Fruit fly (Drosophila melanogaster): ENCODE results near the gene NijA.

The NijA gene

DNA sequence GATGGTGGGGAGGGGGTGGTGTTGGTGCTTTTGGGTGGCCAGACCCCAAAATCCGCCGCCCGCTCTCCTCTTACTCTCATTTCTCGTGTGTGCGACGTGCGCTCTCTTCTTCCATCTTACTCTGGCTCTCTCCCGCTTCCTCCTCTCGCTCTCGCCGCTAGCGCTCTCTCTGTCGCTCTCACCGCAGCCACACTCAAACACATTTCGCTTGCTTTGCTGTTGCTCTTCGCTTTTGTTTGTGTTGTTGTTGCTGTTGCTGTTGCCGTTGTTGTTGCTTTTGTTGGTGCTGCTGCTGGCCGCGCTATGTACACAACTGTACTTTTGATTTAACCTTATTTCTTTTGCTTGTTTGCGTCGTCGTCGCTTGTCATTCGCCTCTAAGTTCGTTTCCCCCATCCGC is 14.9 kb downstream of the NijA start (continued):
- 0 out of 2 replicates have a peak, but pooled peaks have one; percentile 5 for TF ChIP-seq sens-2 (GFP tag; IDR thresholded peaks at IDR 0.05)
- TF ChIP-seq Adf1 (GFP tag; IDR thresholded peaks at IDR 0.05), result peak; percentile 64; the same call in 1 of the 2 replicates
- peak; percentile 5 for TF ChIP-seq CHES-1-like (GFP tag; optimal IDR thresholded peaks at IDR 0.05)
- TF ChIP-seq lov (optimal IDR thresholded peaks at IDR 0.05), result no peak
- TF ChIP-seq lov (GFP tag; IDR thresholded peaks at IDR 0.05), result no peak
- TF ChIP-seq CG11696 (GFP tag; IDR thresholded peaks at IDR 0.05), result peak; percentile 40; the same call in 1 of the 2 replicates
- TF ChIP-seq CoRest (tag; optimal IDR thresholded peaks at IDR 0.05), result no peak
- TF ChIP-seq Atf-2 (GFP tag; optimal IDR thresholded peaks at IDR 0.05), result no peak
- TF ChIP-seq ara (GFP tag; IDR thresholded peaks at IDR 0.05), result peak; percentile 52; the same call in 1 of the 2 replicates
- peak; percentile 15; the same call in 1 of the 2 replicates for TF ChIP-seq Bgb (GFP tag; IDR thresholded peaks at IDR 0.05; ENCODE audit: partially characterized antibody)
- TF ChIP-seq zfh1 (GFP tag; IDR thresholded peaks at IDR 0.05), result peak; percentile 28; the same call in 1 of the 3 replicates
- no peak for TF ChIP-seq shn (GFP tag; optimal IDR thresholded peaks at IDR 0.05)
- no peak for TF ChIP-seq Oaz (GFP tag; IDR thresholded peaks at IDR 0.05)
- TF ChIP-seq tna (GFP tag; IDR thresholded peaks at IDR 0.05; ENCODE audit: partially characterized antibody), result no peak
- TF ChIP-seq hbn (GFP tag; IDR thresholded peaks at IDR 0.05; ENCODE audit: partially characterized antibody), result peak; percentile 30; the same call in 1 of the 2 replicates
- TF ChIP-seq CG13624 (GFP tag; optimal IDR thresholded peaks at IDR 0.05), result peak; percentile 24
- peak; percentile 23 for TF ChIP-seq scrt (GFP tag; optimal IDR thresholded peaks at IDR 0.05)
- TF ChIP-seq cwo (GFP tag; optimal IDR thresholded peaks at IDR 0.05), result no peak
- TF ChIP-seq B-H2 (GFP tag; optimal IDR thresholded peaks at IDR 0.05), result peak; percentile 3
- peak; percentile 50 for TF ChIP-seq Rfx (GFP tag; IDR thresholded peaks at IDR 0.05)
- TF ChIP-seq zfh2 (GFP tag; optimal IDR thresholded peaks at IDR 0.05), result no peak
- TF ChIP-seq ase (GFP tag; IDR thresholded peaks at IDR 0.05), result no peak
- 0 out of 2 replicates have a peak, but pooled peaks have one; percentile 12 for TF ChIP-seq CG14014 (GFP tag; IDR thresholded peaks at IDR 0.05)
- peak; percentile 76; the same call in 1 of the 2 replicates for TF ChIP-seq CG32532 (GFP tag; IDR thresholded peaks at IDR 0.05)
- TF ChIP-seq bbx (GFP tag; IDR thresholded peaks at IDR 0.05; ENCODE audit: partially characterized antibody), result no peak; the same call in 1 of the 2 replicates
- peak; percentile 11 for TF ChIP-seq ERR (GFP tag; optimal IDR thresholded peaks at IDR 0.05)
- no peak for TF ChIP-seq dati (GFP tag; IDR thresholded peaks at IDR 0.05)
- TF ChIP-seq chm (GFP tag; IDR thresholded peaks at IDR 0.05), result peak; percentile 69; the same call in 1 of the 2 replicates
- TF ChIP-seq Drgx (GFP tag; IDR thresholded peaks at IDR 0.05), result peak; percentile 16; the same call in 1 of the 2 replicates
- TF ChIP-seq crol (GFP tag; IDR thresholded peaks at IDR 0.05), result peak; percentile 92
- peak; percentile 69 for TF ChIP-seq sens (GFP tag)
- peak; percentile 54; the same call in 2 of the 4 replicates for TF ChIP-seq Dll (GFP tag; IDR thresholded peaks at IDR 0.05; ENCODE audit: partially characterized antibody)
- no peak for TF ChIP-seq fu2 (GFP tag; optimal IDR thresholded peaks at IDR 0.05)
- no peak for TF ChIP-seq Doc2 (GFP tag; IDR thresholded peaks at IDR 0.05)
- peak; percentile 25 for TF ChIP-seq Meics (GFP tag; optimal IDR thresholded peaks at IDR 0.05)
- peak; percentile 38 for TF ChIP-seq HmgZ (tag; optimal IDR thresholded peaks at IDR 0.05)
- TF ChIP-seq Taf1 (GFP tag; IDR thresholded peaks at IDR 0.05), result no peak
- 0 out of 2 replicates have a peak, but pooled peaks have one; percentile 30 for TF ChIP-seq Ada2b (GFP tag; IDR thresholded peaks at IDR 0.05)
- TF ChIP-seq CG4707 (GFP tag; optimal IDR thresholded peaks at IDR 0.05), result peak; percentile 22
- no peak for TF ChIP-seq CG13296 (GFP tag; optimal IDR thresholded peaks at IDR 0.05)
- peak; percentile 54; the same call in 1 of the 3 replicates for TF ChIP-seq z (GFP tag; IDR thresholded peaks at IDR 0.05)
- TF ChIP-seq vvl (GFP tag; IDR thresholded peaks at IDR 0.05), result peak; percentile 50; the same call in 1 of the 2 replicates
- TF ChIP-seq nom (GFP tag; optimal IDR thresholded peaks at IDR 0.05), result peak; percentile 23
- peak; percentile 40; the same call in 1 of the 2 replicates for TF ChIP-seq CG13287 (GFP tag; IDR thresholded peaks at IDR 0.05; ENCODE audit: partially characterized antibody)
- TF ChIP-seq gcm (GFP tag; optimal IDR thresholded peaks at IDR 0.05), result no peak
- peak; percentile 99 for TF ChIP-seq CG4360 (GFP tag; IDR thresholded peaks at IDR 0.05)
- TF ChIP-seq CG15514 (GFP tag; optimal IDR thresholded peaks at IDR 0.05), result peak; percentile 25
- no peak for TF ChIP-seq CG10654 (GFP tag; optimal IDR thresholded peaks at IDR 0.05)
- TF ChIP-seq disco-r (GFP tag; optimal IDR thresholded peaks at IDR 0.05), result no peak
- no peak for TF ChIP-seq slp2 (GFP tag; optimal IDR thresholded peaks at IDR 0.05)
- TF ChIP-seq NK7.1 (GFP tag; optimal IDR thresholded peaks at IDR 0.05), result peak; percentile 19
